Worm (Caenorhabditis elegans) whole organism, L4/young adult: Measurements from ENCODE around the gene F23A7.3.

Source experiments
- dao-5 ChIP-seq: sonication (generic microtip); optimal IDR thresholded peaks from 2 replicates; lab custom pipeline; 2016; ENCODE audit warnings: missing genotype, missing genetic modification characterization, moderate library complexity, missing compliant biosample characterization
- him-1 ChIP-seq: sonication (generic microtip); optimal IDR thresholded peaks from 2 replicates; lab custom pipeline; 2016; ENCODE audit warnings: missing genotype, missing genetic modification reagents, missing genetic modification characterization, missing compliant biosample characterization

- no peak for TF ChIP-seq dao-5
- TF ChIP-seq him-1 (tag; lab: Kevin White, UChicago) = no peak
These were observed 43.5 kb downstream of the F23A7.3 start for ce11 chrX:16263287-16263686.
